Worm (Caenorhabditis elegans) whole organism, early embryonic: ENCODE results near the gene tlp-1.

ENCODE experiments used
- F13C5.2 ChIP-seq: sonication (generic microtip); optimal IDR thresholded peaks from 2 replicates; lab custom pipeline; 2017; ENCODE audit warnings: mild to moderate bottlenecking, missing genetic modification characterization, inconsistent platforms, missing compliant biosample characterization
- ama-1 ChIP-seq: fragments of 150-350 bp; optimal IDR thresholded peaks from 2 replicates; lab custom pipeline; 2014
- ceh-13 ChIP-seq: fragments of 200-800 bp; sonication (Bioruptor generic); optimal IDR thresholded peaks from 2 replicates; lab custom pipeline; 2018; ENCODE audit warnings: mild to moderate bottlenecking, missing genetic modification characterization, missing compliant biosample characterization
- ceh-36 ChIP-seq: sonication (generic microtip); optimal IDR thresholded peaks from 2 replicates; lab custom pipeline; 2016; ENCODE audit warnings: missing genetic modification characterization, inconsistent platforms, missing compliant biosample characterization
- flt-1 ChIP-seq: fragments of 200-800 bp; sonication (Bioruptor generic); IDR thresholded peaks from 2 replicates; pipeline ENCODE4 v1.3.6; 2022; ENCODE audit warnings: missing genetic modification characterization, missing compliant biosample characterization
- hmbx-1 ChIP-seq: sonication (generic microtip); optimal IDR thresholded peaks from 2 replicates; lab custom pipeline; 2016; ENCODE audit warnings: mild to moderate bottlenecking, missing genetic modification characterization, missing compliant biosample characterization
- scrt-1 ChIP-seq: fragments of 200-800 bp; sonication (Bioruptor generic); IDR thresholded peaks from 2 replicates; pipeline ENCODE4 v1.3.6; 2022; ENCODE audit warnings: missing genetic modification characterization, missing compliant biosample characterization

DNA sequence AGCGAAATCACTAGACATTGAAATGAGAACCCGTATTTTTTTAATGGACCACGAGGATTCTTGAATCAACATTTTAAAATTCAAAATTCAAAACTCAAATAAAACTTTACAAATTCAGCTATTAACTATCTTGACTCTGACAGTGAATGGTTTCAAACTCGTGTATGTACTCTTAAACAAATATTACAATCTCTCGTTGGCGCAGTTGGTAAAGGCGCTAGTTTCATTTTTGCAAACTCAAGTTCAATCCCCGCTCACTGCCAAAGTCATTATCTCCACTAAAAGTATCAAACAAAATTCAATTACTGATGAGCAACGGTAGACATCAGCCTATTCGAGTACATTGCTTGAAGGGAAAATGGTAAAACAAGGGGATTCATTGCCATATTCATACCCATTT, 2.4 kb downstream of the tlp-1 start:
- no peak for TF ChIP-seq F13C5.2 (tag; lab: Kevin White, UChicago)
- TF ChIP-seq flt-1 (GFP tag; lab: Robert Waterston, UW) = no peak
- no peak for TF ChIP-seq ama-1 (lab: Kevin White, UChicago)
- no peak for TF ChIP-seq ceh-36 (tag; lab: Kevin White, UChicago)
- TF ChIP-seq hmbx-1 (tag; lab: Kevin White, UChicago) = no peak
- TF ChIP-seq scrt-1 (GFP tag; lab: Robert Waterston, UW) = no peak
- no peak for TF ChIP-seq ceh-13 (GFP tag; lab: Kevin White, UChicago)
